Fruit fly (Drosophila melanogaster) whole organism, prepupa: ENCODE measurements around the gene fy.

Experiments
- Blimp-1 ChIP-seq: fragments of 200-800 bp; sonication (Bioruptor generic); optimal IDR thresholded peaks from 3 replicates; lab custom pipeline; 2017; ENCODE audit warnings: missing biosample characterization, missing genetic modification characterization, mild to moderate bottlenecking, moderate library complexity, missing genetic modification reagents
- CG10631 ChIP-seq: fragments of 200-800 bp; sonication (Bioruptor generic); optimal IDR thresholded peaks from 2 replicates; lab custom pipeline; 2016; ENCODE audit warnings: missing biosample characterization, missing genetic modification characterization
- CG10669 ChIP-seq: fragments of 200-800 bp; sonication (Bioruptor generic); optimal IDR thresholded peaks from 3 replicates; lab custom pipeline; 2018; ENCODE audit warnings: missing biosample characterization, mild to moderate bottlenecking, missing genetic modification characterization, moderate library complexity
- CG11294 ChIP-seq: fragments of 200-800 bp; sonication (Bioruptor generic); IDR thresholded peaks from 2 replicates; pipeline ENCODE4 v1.3.6; 2022; ENCODE audit warnings: missing biosample characterization, missing genetic modification characterization
- CG11902 ChIP-seq: fragments of 200-800 bp; sonication (Bioruptor generic); optimal IDR thresholded peaks from 3 replicates; lab custom pipeline; 2016; ENCODE audit warnings: missing biosample characterization, missing genetic modification characterization
- CG1621 ChIP-seq: fragments of 200-800 bp; sonication (Bioruptor generic); optimal IDR thresholded peaks from 3 replicates; lab custom pipeline; 2018; ENCODE audit warnings: missing biosample characterization, mild to moderate bottlenecking, missing genetic modification characterization
- CG3032 ChIP-seq: fragments of 200-800 bp; optimal IDR thresholded peaks from 2 replicates; lab custom pipeline; 2019; ENCODE audit warnings: missing biosample characterization, mild to moderate bottlenecking, missing genetic modification characterization, moderate library complexity
- CG31627 ChIP-seq: fragments of 200-800 bp; sonication (Bioruptor generic); optimal IDR thresholded peaks from 3 replicates; lab custom pipeline; 2016; ENCODE audit warnings: missing biosample characterization, missing genetic modification characterization
- CG34406 ChIP-seq: fragments of 200-800 bp; sonication (Bioruptor generic); optimal IDR thresholded peaks from 3 replicates; lab custom pipeline; 2016; ENCODE audit warnings: missing biosample characterization, missing genetic modification characterization
- CG6163 ChIP-seq: fragments of 200-800 bp; sonication (Bioruptor generic); IDR thresholded peaks from 3 replicates; pipeline ENCODE4 v1.3.6; 2022; ENCODE audit warnings: missing biosample characterization, missing genetic modification characterization
- CG6276 ChIP-seq: fragments of 200-800 bp; sonication (Bioruptor generic); optimal IDR thresholded peaks from 2 replicates; lab custom pipeline; 2017; ENCODE audit warnings: missing biosample characterization, mild to moderate bottlenecking, missing genetic modification characterization
- CG6808 ChIP-seq: fragments of 200-800 bp; sonication (Bioruptor generic); optimal IDR thresholded peaks from 3 replicates; lab custom pipeline; 2017; ENCODE audit warnings: missing biosample characterization, missing genetic modification characterization, mild to moderate bottlenecking, moderate library complexity, missing genetic modification reagents
- CG8319 ChIP-seq: fragments of 200-800 bp; sonication (Bioruptor generic); optimal IDR thresholded peaks from 3 replicates; lab custom pipeline; 2016; ENCODE audit warnings: missing biosample characterization, missing genetic modification characterization
- CG8632 ChIP-seq: fragments of 200-800 bp; sonication (Bioruptor generic); optimal IDR thresholded peaks from 3 replicates; lab custom pipeline; 2016; ENCODE audit warnings: missing biosample characterization, missing genetic modification characterization
- Eip75B ChIP-seq: fragments of 200-800 bp; sonication (Bioruptor generic); optimal IDR thresholded peaks from 3 replicates; lab custom pipeline; 2016; ENCODE audit warnings: missing biosample characterization, missing genetic modification characterization
- Eip78C ChIP-seq: fragments of 200-800 bp; sonication (Bioruptor generic); peaks from one replicate; lab custom pipeline; 2016; ENCODE audit warnings: missing biosample characterization, missing genetic modification characterization
- Ets21C ChIP-seq: fragments of 200-800 bp; sonication (Bioruptor generic); optimal IDR thresholded peaks from 3 replicates; lab custom pipeline; 2016; ENCODE audit warnings: missing biosample characterization, missing genetic modification characterization
- Ets96B ChIP-seq: fragments of 200-800 bp; optimal IDR thresholded peaks from 2 replicates; lab custom pipeline; 2019; ENCODE audit warnings: missing biosample characterization, mild to moderate bottlenecking, missing genetic modification characterization, moderate library complexity
- Hr38 ChIP-seq: sonication (Bioruptor generic); optimal IDR thresholded peaks from 2 replicates; lab custom pipeline; 2016; ENCODE audit warnings: missing biosample characterization, missing genetic modification characterization
- Hr39 ChIP-seq: fragments of 200-800 bp; sonication (Bioruptor generic); optimal IDR thresholded peaks from 2 replicates; lab custom pipeline; 2016; ENCODE audit warnings: missing biosample characterization, missing genetic modification characterization
- Hr4 ChIP-seq: fragments of 200-800 bp; sonication (Bioruptor generic); optimal IDR thresholded peaks from 3 replicates; lab custom pipeline; 2016; ENCODE audit warnings: missing biosample characterization, missing genetic modification characterization
- Lpt ChIP-seq: fragments of 200-800 bp; sonication (Bioruptor generic); optimal IDR thresholded peaks from 3 replicates; lab custom pipeline; 2016; ENCODE audit warnings: missing biosample characterization, missing genetic modification characterization
- Met ChIP-seq: fragments of 200-800 bp; sonication (Bioruptor generic); optimal IDR thresholded peaks from 3 replicates; lab custom pipeline; 2016; ENCODE audit warnings: missing biosample characterization, missing genetic modification characterization
- OdsH ChIP-seq: fragments of 200-800 bp; sonication (Bioruptor generic); optimal IDR thresholded peaks from 3 replicates; lab custom pipeline; 2016; ENCODE audit warnings: missing biosample characterization, missing genetic modification characterization
- Smox ChIP-seq: fragments of 200-800 bp; sonication (Bioruptor generic); optimal IDR thresholded peaks from 3 replicates; lab custom pipeline; 2016; ENCODE audit warnings: missing biosample characterization, missing genetic modification characterization
- Sox102F ChIP-seq: fragments of 200-800 bp; sonication (Bioruptor generic); optimal IDR thresholded peaks from 2 replicates; lab custom pipeline; 2016; ENCODE audit warnings: missing biosample characterization, mild to moderate bottlenecking, missing genetic modification characterization
- Sox14 ChIP-seq: fragments of 200-800 bp; sonication (Bioruptor generic); optimal IDR thresholded peaks from 3 replicates; lab custom pipeline; 2016; ENCODE audit warnings: missing biosample characterization, missing genetic modification characterization
- achi ChIP-seq: fragments of 200-800 bp; sonication (Bioruptor generic); optimal IDR thresholded peaks from 3 replicates; lab custom pipeline; 2016; ENCODE audit warnings: missing biosample characterization, missing genetic modification characterization
- acj6 ChIP-seq: fragments of 200-800 bp; sonication (Bioruptor generic); optimal IDR thresholded peaks from 3 replicates; lab custom pipeline; 2016; ENCODE audit warnings: missing biosample characterization, missing genetic modification characterization
- cyc ChIP-seq: fragments of 200-800 bp; sonication (Bioruptor generic); optimal IDR thresholded peaks from 3 replicates; lab custom pipeline; 2016; ENCODE audit warnings: missing biosample characterization, missing genetic modification characterization
- dsx ChIP-seq: fragments of 200-800 bp; optimal IDR thresholded peaks from 3 replicates; lab custom pipeline; 2019; ENCODE audit warnings: missing biosample characterization, mild to moderate bottlenecking, missing genetic modification characterization, moderate library complexity; ENCODE audit not compliant: poor library complexity, severe bottlenecking
- esn ChIP-seq: fragments of 200-800 bp; sonication (Bioruptor generic); optimal IDR thresholded peaks from 2 replicates; lab custom pipeline; 2016; ENCODE audit warnings: missing biosample characterization, mild to moderate bottlenecking, missing genetic modification characterization, moderate library complexity
- fkh ChIP-seq: fragments of 200-800 bp; sonication (Bioruptor generic); optimal IDR thresholded peaks from 3 replicates; lab custom pipeline; 2017; ENCODE audit warnings: missing biosample characterization, mild to moderate bottlenecking, missing genetic modification characterization, moderate library complexity
- lz ChIP-seq: fragments of 200-800 bp; sonication (Bioruptor generic); optimal IDR thresholded peaks from 3 replicates; lab custom pipeline; 2016; ENCODE audit warnings: missing biosample characterization, missing genetic modification characterization
- net ChIP-seq: fragments of 200-800 bp; sonication (Bioruptor generic); optimal IDR thresholded peaks from 3 replicates; lab custom pipeline; 2016; ENCODE audit warnings: missing biosample characterization, missing genetic modification characterization
- pdm3 ChIP-seq: fragments of 200-800 bp; sonication (Bioruptor generic); optimal IDR thresholded peaks from 3 replicates; lab custom pipeline; 2016; ENCODE audit warnings: missing biosample characterization, missing genetic modification characterization
- spab ChIP-seq: fragments of 200-800 bp; sonication (Bioruptor generic); optimal IDR thresholded peaks from 2 replicates; lab custom pipeline; 2017; ENCODE audit warnings: missing biosample characterization, mild to moderate bottlenecking, missing genetic modification characterization, missing genetic modification reagents
- ss ChIP-seq, 2 experiments: fragments of 200-800 bp; sonication (Bioruptor generic); optimal IDR thresholded peaks; 2 replicates in 1 of 2; 3 replicates in 1 of 2; lab custom pipeline; 2017 to 2018; ENCODE audit warnings: mild to moderate bottlenecking in 2 of 2, missing biosample characterization in 2 of 2, missing genetic modification characterization in 2 of 2, moderate library complexity in 1 of 2
- svp ChIP-seq: fragments of 200-800 bp; sonication (Bioruptor generic); peaks from one replicate; lab custom pipeline; 2016; ENCODE audit warnings: missing biosample characterization, missing genetic modification characterization
- topi ChIP-seq: fragments of 200-800 bp; sonication (Bioruptor generic); optimal IDR thresholded peaks from 3 replicates; lab custom pipeline; 2016; ENCODE audit warnings: missing biosample characterization, missing genetic modification characterization
- vri ChIP-seq: fragments of 200-800 bp; sonication (Bioruptor generic); optimal IDR thresholded peaks from 3 replicates; lab custom pipeline; 2016; ENCODE audit warnings: missing biosample characterization, mild to moderate bottlenecking, missing genetic modification characterization

Gene fy

dm6 chr2L:8370364-8371326, 32.4 kb downstream of the fy start, which contains the start of gene CG17292 (continued):
- TF ChIP-seq CG6808 (GFP tag; lab: Kevin White, UChicago) (no peak), achi (GFP tag; lab: Kevin White, UChicago) (peak; percentile 35), topi (GFP tag; lab: Kevin White, UChicago) (peak; percentile 6)

dm6 chr2L:8365701-8366643, 37.1 kb downstream of the fy start, which contains the start of gene Pp2A-29B:
Pp2A-29B (plus strand) TSS chr2L:8366038.
- TF ChIP-seq spab (GFP tag; lab: Kevin White, UChicago) (no peak), CG3032 (tag; lab: Kevin White, UChicago) (peak; percentile 12), lz (GFP tag; lab: Kevin White, UChicago) (peak; percentile 55), Ets21C (GFP tag; lab: Kevin White, UChicago) (peak; percentile 50), CG11294 (GFP tag; lab: Robert Waterston, UW) (no peak), Sox14 (GFP tag; lab: Kevin White, UChicago) (no peak), CG34406 (GFP tag; lab: Kevin White, UChicago) (no peak), vri (peak; percentile 27), Lpt (no peak), Eip78C (GFP tag; lab: Kevin White, UChicago) (peak; percentile 77), CG1621 (no peak), Ets96B (peak; percentile 12), Hr4 (GFP tag; lab: Kevin White, UChicago) (peak; percentile 44), fkh (peak; percentile 75), pdm3 (peak; percentile 46), svp (peak; percentile 82), CG8632 (GFP tag; lab: Kevin White, UChicago) (no peak), Hr38 (GFP tag; lab: Kevin White, UChicago) (no peak), acj6 (GFP tag; lab: Kevin White, UChicago) (peak; percentile 15), Met (GFP tag; lab: Kevin White, UChicago) (peak; percentile 40), achi (GFP tag; lab: Kevin White, UChicago) (peak; percentile 92), topi (GFP tag; lab: Kevin White, UChicago) (peak; percentile 39), CG31627 (GFP tag; lab: Kevin White, UChicago) (peak; percentile 42), net (GFP tag; lab: Kevin White, UChicago) (no peak), CG6808 (GFP tag; lab: Kevin White, UChicago) (no peak), CG11902 (GFP tag; lab: Kevin White, UChicago) (peak; percentile 38), dsx (GFP tag; lab: Kevin White, UChicago) (no peak), cyc (GFP tag; lab: Kevin White, UChicago) (peak; percentile 10), esn (GFP tag; lab: Kevin White, UChicago) (peak; percentile 54), Hr39 (GFP tag; lab: Kevin White, UChicago) (peak; percentile 48), Sox102F (GFP tag; lab: Kevin White, UChicago) (peak; percentile 42), OdsH (peak; percentile 36), CG6276 (GFP tag; lab: Kevin White, UChicago) (no peak), Smox (GFP tag; lab: Kevin White, UChicago) (peak; percentile 58), CG10669 (peak; percentile 19), Eip75B (GFP tag; lab: Kevin White, UChicago) (peak; percentile 31), CG8319 (GFP tag; lab: Kevin White, UChicago) (no peak), Blimp-1 (GFP tag; lab: Kevin White, UChicago) (no peak), ss (GFP tag; optimal IDR thresholded peaks at IDR 0.05; lab: Kevin White, UChicago) (peak in 1 of 2 experiments; percentile 48), CG6163 (0 out of 3 replicates have a peak, but pooled peaks have one; percentile 6), CG10631 (peak; percentile 45)
